Fruit fly (Drosophila melanogaster): Measurements from ENCODE around the gene sala.

sala gene

DNA sequence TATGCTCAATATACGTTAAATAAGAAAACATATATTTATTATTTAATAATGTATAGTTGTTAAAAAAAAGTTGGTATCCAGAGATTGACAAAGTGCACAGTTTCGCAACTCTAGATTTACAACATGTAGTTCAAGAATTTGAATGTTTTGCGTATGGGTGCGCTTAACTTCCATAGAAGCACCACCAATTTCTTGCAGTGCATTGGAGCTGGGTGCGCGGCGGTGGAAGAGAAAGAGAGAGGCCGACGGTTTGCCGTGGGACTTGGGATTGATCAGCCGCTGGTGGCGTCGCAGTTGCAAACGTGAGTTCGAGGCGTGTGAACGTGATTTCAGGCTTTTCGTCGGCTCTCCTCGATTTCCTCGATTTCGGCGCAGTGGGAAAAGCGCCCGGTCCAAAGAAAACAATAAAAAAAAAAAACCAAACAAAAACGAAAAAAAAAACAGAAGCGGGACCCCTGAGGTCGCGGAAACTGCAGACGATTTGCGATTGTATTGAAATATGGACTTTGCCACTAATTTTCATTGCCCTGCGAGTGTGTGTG, 17.0 kb downstream of the sala start, which contains the start of gene spz4 (continued):
- no peak for TF ChIP-seq CG11696 (GFP tag; IDR thresholded peaks at IDR 0.05)
- TF ChIP-seq tap (tag; optimal IDR thresholded peaks at IDR 0.05): no peak
- TF ChIP-seq CG11560 (tag; IDR thresholded peaks at IDR 0.05): no peak
- TF ChIP-seq CG4328 (GFP tag; optimal IDR thresholded peaks at IDR 0.05): no peak
- peak; percentile 39 for TF ChIP-seq sqz (GFP tag; optimal IDR thresholded peaks at IDR 0.05)
- no peak for TF ChIP-seq bab2 (GFP tag; optimal IDR thresholded peaks at IDR 0.05)
- TF ChIP-seq CG11085 (GFP tag; IDR thresholded peaks at IDR 0.05): no peak
- peak; percentile 12 for TF ChIP-seq Ssrp (tag; optimal IDR thresholded peaks at IDR 0.05)
- TF ChIP-seq CG17802 (tag; optimal IDR thresholded peaks at IDR 0.05): no peak
- TF ChIP-seq CG3065 (GFP tag; optimal IDR thresholded peaks at IDR 0.05): no peak
- TF ChIP-seq toy (GFP tag; IDR thresholded peaks at IDR 0.05): no peak
- TF ChIP-seq Scr (GFP tag; IDR thresholded peaks at IDR 0.05; ENCODE audit: partially characterized antibody): no peak
- 0 out of 3 replicates have a peak, but pooled peaks have one; percentile 33 for TF ChIP-seq ci (GFP tag; IDR thresholded peaks at IDR 0.05)
- no peak for TF ChIP-seq CG11398 (GFP tag; optimal IDR thresholded peaks at IDR 0.05)
- no peak for TF ChIP-seq CG15696 (tag; optimal IDR thresholded peaks at IDR 0.05)
- TF ChIP-seq pan (optimal IDR thresholded peaks at IDR 0.05): no peak
- peak in 1 of 2 experiments; percentile 16 for TF ChIP-seq pan (GFP tag; optimal IDR thresholded peaks at IDR 0.05 in 1 of 2, IDR thresholded peaks at IDR 0.05 in 1 of 2)
- TF ChIP-seq CG9932 (GFP tag; IDR thresholded peaks at IDR 0.05): no peak
- no peak for TF ChIP-seq Nf-YB (GFP tag; optimal IDR thresholded peaks at IDR 0.05)
- TF ChIP-seq seq (GFP tag; IDR thresholded peaks at IDR 0.05): no peak
- no peak for TF ChIP-seq Dref (GFP tag; IDR thresholded peaks at IDR 0.05)
- TF ChIP-seq CG18262 (tag; optimal IDR thresholded peaks at IDR 0.05): peak; percentile 18
- TF ChIP-seq Ets97D (GFP tag; optimal IDR thresholded peaks at IDR 0.05): no peak
- TF ChIP-seq CG10321 (GFP tag; IDR thresholded peaks at IDR 0.05): no peak
- no peak for TF ChIP-seq dan (GFP tag; IDR thresholded peaks at IDR 0.05)
- TF ChIP-seq CG1024 (GFP tag; IDR thresholded peaks at IDR 0.05): no peak
- TF ChIP-seq Sox100B (GFP tag; optimal IDR thresholded peaks at IDR 0.05): peak; percentile 24
- TF ChIP-seq CG10979 (tag; optimal IDR thresholded peaks at IDR 0.05): peak; percentile 5
- TF ChIP-seq prd (optimal IDR thresholded peaks at IDR 0.05): no peak
- TF ChIP-seq prd (GFP tag; IDR thresholded peaks at IDR 0.05): peak; percentile 24; the same call in 2 of the 3 replicates
- no peak for TF ChIP-seq Atf-2 (GFP tag; optimal IDR thresholded peaks at IDR 0.05)
- TF ChIP-seq CG2889 (GFP tag; IDR thresholded peaks at IDR 0.05): no peak
- TF ChIP-seq Hr3 (GFP tag; optimal IDR thresholded peaks at IDR 0.05): no peak
- TF ChIP-seq sima (GFP tag; optimal IDR thresholded peaks at IDR 0.05): no peak
- TF ChIP-seq bcd (GFP tag; optimal IDR thresholded peaks at IDR 0.05): no peak
- TF ChIP-seq grn (GFP tag; optimal IDR thresholded peaks at IDR 0.05): no peak
- TF ChIP-seq Oli (tag; optimal IDR thresholded peaks at IDR 0.05): peak; percentile 10
- no peak for TF ChIP-seq cato (GFP tag; optimal IDR thresholded peaks at IDR 0.05; ENCODE audit: borderline replicate concordance)
- no peak for TF ChIP-seq zf30C (GFP tag; optimal IDR thresholded peaks at IDR 0.05)
- peak; percentile 45 for TF ChIP-seq Drgx (GFP tag; IDR thresholded peaks at IDR 0.05)
- TF ChIP-seq CG5245 (GFP tag; optimal IDR thresholded peaks at IDR 0.05): no peak
- 0 out of 3 replicates have a peak, but pooled peaks have one; percentile 45 for TF ChIP-seq CG34422 (GFP tag; IDR thresholded peaks at IDR 0.05)
- no peak for TF ChIP-seq CG14710 (tag; optimal IDR thresholded peaks at IDR 0.05)
- TF ChIP-seq sens-2 (GFP tag; IDR thresholded peaks at IDR 0.05): 0 out of 2 replicates have a peak, but pooled peaks have one; percentile 28
- TF ChIP-seq odd (GFP tag; optimal IDR thresholded peaks at IDR 0.05): no peak
- TF ChIP-seq Rfx (GFP tag; IDR thresholded peaks at IDR 0.05): peak; percentile 27; the same call in 1 of the 2 replicates
- TF ChIP-seq emc (GFP tag; optimal IDR thresholded peaks at IDR 0.05): no peak
- no peak for TF ChIP-seq Dbx (GFP tag; IDR thresholded peaks at IDR 0.05)
- TF ChIP-seq CG13424 (tag; optimal IDR thresholded peaks at IDR 0.05): peak; percentile 6
- no peak for TF ChIP-seq Jarid2 (GFP tag; optimal IDR thresholded peaks at IDR 0.05)
- no peak for TF ChIP-seq CG7556 (GFP tag; optimal IDR thresholded peaks at IDR 0.05)
- TF ChIP-seq vvl (GFP tag; IDR thresholded peaks at IDR 0.05): peak; percentile 36
